Worm (Caenorhabditis elegans): ENCODE measurements around the gene T25G12.13.

DNA sequence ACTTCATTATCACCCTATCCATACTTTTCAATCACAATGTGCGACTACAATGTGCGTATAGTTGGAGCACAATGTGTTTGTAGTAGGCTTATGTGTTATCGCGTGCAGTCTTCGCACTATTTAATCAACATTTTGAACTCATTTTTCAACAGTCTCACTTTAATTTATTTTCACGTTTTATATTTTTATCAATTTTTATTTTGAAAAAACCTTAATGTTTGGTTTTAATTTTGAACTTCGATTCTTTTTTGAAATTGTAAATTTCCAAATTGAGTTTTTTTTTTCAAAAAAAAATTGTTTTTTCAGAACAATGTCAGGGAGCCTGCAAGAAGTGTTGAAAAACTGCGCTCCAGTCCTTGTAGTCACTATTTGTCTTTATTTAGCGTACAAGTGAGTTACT is at the start of gene T25G12.13:
- TF ChIP-seq him-1 (tag; optimal IDR thresholded peaks at IDR 0.05) (no peak), W03F9.2 (tag; optimal IDR thresholded peaks at IDR 0.05) (no peak)
